Worm (Caenorhabditis elegans): Measurements from ENCODE around the gene C45B11.9.

C45B11.9 gene

DNA sequence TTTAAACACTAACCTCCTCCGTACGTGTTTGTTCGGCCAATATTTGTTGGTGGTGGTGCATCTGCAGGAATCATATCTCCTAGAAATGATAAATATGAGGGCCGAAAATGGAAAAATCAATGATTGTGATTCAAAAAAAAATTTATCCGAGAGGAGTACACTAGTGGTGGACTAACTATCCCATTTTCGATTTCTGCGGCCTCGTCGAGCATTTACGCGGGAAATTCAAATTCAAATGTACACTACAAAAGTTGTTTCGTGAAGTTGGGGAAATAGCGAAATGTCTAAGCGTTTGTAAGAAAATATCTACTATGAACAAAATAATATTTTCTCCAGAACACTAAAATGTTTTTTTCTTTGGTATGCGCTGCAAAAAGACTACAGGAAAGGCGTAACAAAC is 10.8 kb upstream of the C45B11.9 start (continued):
- no peak for TF ChIP-seq dmd-8 (GFP tag; IDR thresholded peaks at IDR 0.05)
- TF ChIP-seq F26F4.8 (GFP tag; conservative IDR thresholded peaks at IDR 0.05), result no peak
- TF ChIP-seq Y75B8A.6 (GFP tag; IDR thresholded peaks at IDR 0.05), result no peak
- TF ChIP-seq pqm-1 (tag; optimal IDR thresholded peaks at IDR 0.05), result no peak
- peak; percentile 69 for TF ChIP-seq lin-38 (GFP tag; IDR thresholded peaks at IDR 0.05)
- TF ChIP-seq hlh-30 (tag; optimal IDR thresholded peaks at IDR 0.05; ENCODE audit: insufficient read depth), result peak; percentile 14
- peak; percentile 42 for TF ChIP-seq dve-1 (tag; optimal IDR thresholded peaks at IDR 0.05; ENCODE audit: insufficient read depth)
- peak; percentile 6 for TF ChIP-seq mxl-3 (GFP tag; optimal IDR thresholded peaks at IDR 0.05)
- no peak for TF ChIP-seq zip-11 (GFP tag; IDR thresholded peaks at IDR 0.05)
- no peak for TF ChIP-seq nhr-11 (tag; optimal IDR thresholded peaks at IDR 0.05)
- no peak for TF ChIP-seq lin-13 (GFP tag; optimal IDR thresholded peaks at IDR 0.05)
- no peak for TF ChIP-seq madf-5 (GFP tag; IDR thresholded peaks at IDR 0.05)
- no peak for TF ChIP-seq ceh-44 (GFP tag; IDR thresholded peaks at IDR 0.05)
- TF ChIP-seq nhr-77 (tag; optimal IDR thresholded peaks at IDR 0.05), result no peak
- no peak for TF ChIP-seq cey-2 (tag; optimal IDR thresholded peaks at IDR 0.05; ENCODE audit: borderline replicate concordance, insufficient read depth)
- peak; percentile 88 for TF ChIP-seq unc-130 (GFP tag; optimal IDR thresholded peaks at IDR 0.05)
- TF ChIP-seq daf-12 (tag; optimal IDR thresholded peaks at IDR 0.05), result no peak
- no peak for TF ChIP-seq ceh-20 (GFP tag; IDR thresholded peaks at IDR 0.05)
- TF ChIP-seq mdt-29 (GFP tag; IDR thresholded peaks at IDR 0.05), result no peak
- TF ChIP-seq F37D6.2 (tag; optimal IDR thresholded peaks at IDR 0.05), result no peak
- no peak for TF ChIP-seq daf-19 (GFP tag; conservative IDR thresholded peaks at IDR 0.05)
- no peak for TF ChIP-seq lim-7 (GFP tag; IDR thresholded peaks at IDR 0.05)
- TF ChIP-seq dmd-9 (GFP tag; IDR thresholded peaks at IDR 0.05), result peak; percentile 69
- no peak for TF ChIP-seq sdz-12 (GFP tag; optimal IDR thresholded peaks at IDR 0.05)
- no peak for TF ChIP-seq ceh-62 (tag; optimal IDR thresholded peaks at IDR 0.05)
- no peak for TF ChIP-seq nhr-48 (tag; optimal IDR thresholded peaks at IDR 0.05)
- no peak for TF ChIP-seq aly-2 (tag; optimal IDR thresholded peaks at IDR 0.05)
- TF ChIP-seq nhr-102 (tag; optimal IDR thresholded peaks at IDR 0.05), result no peak
- no peak for TF ChIP-seq ama-1 (optimal IDR thresholded peaks at IDR 0.05)
- TF ChIP-seq ceh-28 (tag; optimal IDR thresholded peaks at IDR 0.05), result no peak
- no peak for TF ChIP-seq saeg-2 (GFP tag; IDR thresholded peaks at IDR 0.05)
- no peak for TF ChIP-seq Y5F2A.4 (GFP tag; optimal IDR thresholded peaks at IDR 0.05)
- no peak for TF ChIP-seq T26A8.4 (GFP tag; IDR thresholded peaks at IDR 0.05)
- no peak for TF ChIP-seq ztf-11 (tag; optimal IDR thresholded peaks at IDR 0.05)
- TF ChIP-seq pha-4 (GFP tag; IDR thresholded peaks at IDR 0.05), result no peak
- TF ChIP-seq pha-4 (tag; optimal IDR thresholded peaks at IDR 0.05), result no peak
- TF ChIP-seq nhr-6 (tag; optimal IDR thresholded peaks at IDR 0.05), result peak; percentile 46
- TF ChIP-seq T20F7.1 (GFP tag; optimal IDR thresholded peaks at IDR 0.05), result peak; percentile 42
- no peak for TF ChIP-seq tra-1 (GFP tag; IDR thresholded peaks at IDR 0.05)
- TF ChIP-seq lir-3 (tag; optimal IDR thresholded peaks at IDR 0.05), result no peak
- no peak for TF ChIP-seq daf-16 (GFP tag; optimal IDR thresholded peaks at IDR 0.05)
- peak; percentile 29 for TF ChIP-seq daf-16 (tag; optimal IDR thresholded peaks at IDR 0.05)
- TF ChIP-seq nhr-41 (GFP tag; IDR thresholded peaks at IDR 0.05), result no peak
- TF ChIP-seq spr-3 (GFP tag; optimal IDR thresholded peaks at IDR 0.05), result no peak
- TF ChIP-seq ceh-32 (tag; optimal IDR thresholded peaks at IDR 0.05; ENCODE audit: poor library complexity), result no peak
- TF ChIP-seq ZK546.5 (tag; optimal IDR thresholded peaks at IDR 0.05), result no peak
- no peak for TF ChIP-seq D1046.2 (GFP tag; IDR thresholded peaks at IDR 0.05)
- TF ChIP-seq ctbp-1 (GFP tag; IDR thresholded peaks at IDR 0.05), result no peak
- TF ChIP-seq fkh-10 (GFP tag; optimal IDR thresholded peaks at IDR 0.05), result no peak
- TF ChIP-seq hmg-1.1 (GFP tag; IDR thresholded peaks at IDR 0.05), result no peak
- TF ChIP-seq tag-97 (GFP tag; IDR thresholded peaks at IDR 0.05), result no peak
- TF ChIP-seq Y48G9A.11 (GFP tag; IDR thresholded peaks at IDR 0.05), result no peak
- TF ChIP-seq nhr-111 (GFP tag; optimal IDR thresholded peaks at IDR 0.05), result no peak

Measured in whole organism, L4 larva.